Worm (Caenorhabditis elegans) whole organism, young adult: ENCODE results near the gene cpr-4.

Experiments used
- F52B5.7 ChIP-seq: sonication (generic microtip); optimal IDR thresholded peaks from 2 replicates; lab custom pipeline; 2016; ENCODE audit warnings: mild to moderate bottlenecking, missing genetic modification characterization, missing compliant biosample characterization
- ama-1 ChIP-seq, 3 experiments: fragments of 150-350 bp in 1 of 3; sonication (generic microtip) in 2 of 3; optimal IDR thresholded peaks; 2 replicates each; lab custom pipeline; 2014 to 2018; ENCODE audit warnings: missing biosample characterization in 2 of 3, missing genetic modification characterization in 2 of 3, missing genetic modification reagents in 2 of 3
- snpc-4 ChIP-seq, 5 experiments: fragments of 150-350 bp in 1 of 5; sonication (generic microtip) in 4 of 5; optimal IDR thresholded peaks; 2 replicates each; lab custom pipeline; 2014 to 2018; ENCODE audit warnings: missing genetic modification characterization in 5 of 5, missing biosample characterization in 3 of 5, antibody characterized with exemption in 2 of 5, mild to moderate bottlenecking in 2 of 5, missing compliant biosample characterization in 2 of 5, missing genotype in 2 of 5, moderate library complexity in 2 of 5, missing genetic modification reagents in 1 of 5
- somi-1 ChIP-seq: fragments of 200-800 bp; sonication (Bioruptor generic); optimal IDR thresholded peaks from 2 replicates; lab custom pipeline; 2018; ENCODE audit warnings: mild to moderate bottlenecking, missing genetic modification characterization, missing compliant biosample characterization
- ztf-22 ChIP-seq: fragments of 200-800 bp; sonication (Bioruptor generic); optimal IDR thresholded peaks from 2 replicates; lab custom pipeline; 2018; ENCODE audit warnings: mild to moderate bottlenecking, missing genetic modification characterization, moderate library complexity, missing compliant biosample characterization

ce11 chrV:6661658-6662057, 47.2 kb downstream of the cpr-4 start:
- no peak for TF ChIP-seq ztf-22 (GFP tag; lab: Kevin White, UChicago)
- TF ChIP-seq snpc-4 (GFP tag; optimal IDR thresholded peaks at IDR 0.05; lab: Kevin White, UChicago): no peak
- TF ChIP-seq snpc-4 (tag; optimal IDR thresholded peaks at IDR 0.05; lab: Kevin White, UChicago): no peak
- no peak for TF ChIP-seq F52B5.7
- no peak for TF ChIP-seq somi-1 (GFP tag; lab: Kevin White, UChicago)
- TF ChIP-seq ama-1 (optimal IDR thresholded peaks at IDR 0.05; lab: Kevin White, UChicago): no peak
- TF ChIP-seq ama-1 (GFP tag; optimal IDR thresholded peaks at IDR 0.05; lab: Kevin White, UChicago): no peak
